Worm (Caenorhabditis elegans): Measurements from ENCODE around the gene AH9.6.
A peak's percentile ranks its signal among the peaks of the same experiment; 100 is the strongest.

- TF ChIP-seq sptf-1 (tag; optimal IDR thresholded peaks at IDR 0.05) (no peak), unc-62 (GFP tag; optimal IDR thresholded peaks at IDR 0.05) (no peak), nhr-237 (tag; optimal IDR thresholded peaks at IDR 0.05) (no peak), blmp-1 (tag; optimal IDR thresholded peaks at IDR 0.05) (peak; percentile 52), snpc-4 (tag; optimal IDR thresholded peaks at IDR 0.05) (no peak), zip-8 (tag; optimal IDR thresholded peaks at IDR 0.05) (no peak), ztf-11 (tag; optimal IDR thresholded peaks at IDR 0.05) (no peak), nhr-28 (tag; optimal IDR thresholded peaks at IDR 0.05) (no peak), unc-39 (tag; optimal IDR thresholded peaks at IDR 0.05) (no peak), pha-4 (tag; optimal IDR thresholded peaks at IDR 0.05) (no peak), lin-13 (tag; optimal IDR thresholded peaks at IDR 0.05) (no peak), nhr-76 (tag; optimal IDR thresholded peaks at IDR 0.05) (no peak)
Observed at ce11 chrX:2219006-2219405, 48.9 kb downstream of the AH9.6 start.
